Fruit fly (Drosophila melanogaster) whole organism, embryonic: Measurements from ENCODE around the gene Hsp22.

Source experiments
- CG11504 ChIP-seq: fragments of 200-800 bp; sonication (Bioruptor generic); optimal IDR thresholded peaks from 3 replicates; lab custom pipeline; 2019; ENCODE audit warnings: missing biosample characterization, mild to moderate bottlenecking, missing genetic modification characterization, moderate library complexity
- CG12236 ChIP-seq: fragments of 200-800 bp; sonication (Bioruptor generic); optimal IDR thresholded peaks from 2 replicates; lab custom pipeline; 2016; ENCODE audit warnings: missing biosample characterization, missing genetic modification characterization
- CG13123 ChIP-seq: fragments of 200-800 bp; sonication (Bioruptor generic); optimal IDR thresholded peaks from 2 replicates; lab custom pipeline; 2016; ENCODE audit warnings: missing biosample characterization, missing genetic modification characterization
- CG13296 ChIP-seq: fragments of 200-800 bp; sonication (Bioruptor generic); optimal IDR thresholded peaks from 3 replicates; lab custom pipeline; 2018; ENCODE audit warnings: missing biosample characterization, mild to moderate bottlenecking, missing genetic modification characterization
- CG14667 ChIP-seq: fragments of 200-800 bp; sonication (Bioruptor generic); IDR thresholded peaks from 2 replicates; pipeline ENCODE4 v1.3.6; 2022; ENCODE audit warnings: missing biosample characterization, missing genetic modification characterization
- CG16779 ChIP-seq: fragments of 200-800 bp; sonication (Bioruptor generic); IDR thresholded peaks from 2 replicates; pipeline ENCODE4 v1.3.6; 2022; ENCODE audit warnings: missing biosample characterization, missing genetic modification characterization
- CG16815 ChIP-seq: fragments of 200-800 bp; sonication (Bioruptor generic); optimal IDR thresholded peaks from 3 replicates; lab custom pipeline; 2017; ENCODE audit warnings: missing biosample characterization, mild to moderate bottlenecking, missing genetic modification characterization
- CG17361 ChIP-seq: fragments of 200-800 bp; sonication (Bioruptor generic); IDR thresholded peaks from 3 replicates; pipeline ENCODE4 v1.3.6; 2022; ENCODE audit warnings: missing biosample characterization, missing genetic modification characterization
- CG17829 ChIP-seq: fragments of 200-800 bp; optimal IDR thresholded peaks from 2 replicates; lab custom pipeline; 2019; ENCODE audit warnings: missing biosample characterization, mild to moderate bottlenecking, missing genetic modification characterization, moderate library complexity
- CG18476 ChIP-seq: fragments of 200-800 bp; sonication (Bioruptor generic); optimal IDR thresholded peaks from 2 replicates; lab custom pipeline; 2016; ENCODE audit warnings: missing biosample characterization, mild to moderate bottlenecking, missing genetic modification characterization
- CG31224 ChIP-seq: fragments of 200-800 bp; sonication (Bioruptor generic); IDR thresholded peaks from 2 replicates; pipeline ENCODE4 v1.3.6; 2022; ENCODE audit warnings: missing biosample characterization, missing genetic modification characterization
- CG32767 ChIP-seq: fragments of 200-800 bp; sonication (Bioruptor generic); IDR thresholded peaks from 2 replicates; pipeline ENCODE4 v1.3.6; 2022; ENCODE audit warnings: missing biosample characterization, missing genetic modification characterization
- CG3847 ChIP-seq: fragments of 200-800 bp; sonication (Bioruptor generic); IDR thresholded peaks from 2 replicates; pipeline ENCODE4 v1.3.6; 2022; ENCODE audit warnings: missing biosample characterization, missing genetic modification characterization
- CG4360 ChIP-seq: fragments of 200-800 bp; sonication (Bioruptor generic); IDR thresholded peaks from 2 replicates; pipeline ENCODE4 v1.3.6; 2022; ENCODE audit warnings: missing biosample characterization, missing genetic modification characterization
- CG5245 ChIP-seq: fragments of 200-800 bp; sonication (Bioruptor generic); optimal IDR thresholded peaks from 3 replicates; lab custom pipeline; 2016; ENCODE audit warnings: missing biosample characterization, missing genetic modification characterization
- CG6689 ChIP-seq: fragments of 200-800 bp; sonication (Bioruptor generic); IDR thresholded peaks from 2 replicates; pipeline ENCODE4 v1.3.6; 2022; ENCODE audit warnings: missing biosample characterization, missing genetic modification characterization
- CG6813 ChIP-seq: fragments of 200-800 bp; sonication (Bioruptor generic); optimal IDR thresholded peaks from 2 replicates; lab custom pipeline; 2017; ENCODE audit warnings: missing biosample characterization, missing genetic modification characterization, mild to moderate bottlenecking, moderate library complexity, missing genetic modification reagents
- CG9609 ChIP-seq: fragments of 200-800 bp; sonication (Bioruptor generic); optimal IDR thresholded peaks from 3 replicates; lab custom pipeline; 2016; ENCODE audit warnings: missing biosample characterization, missing genetic modification characterization
- CG9797 ChIP-seq: fragments of 200-800 bp; sonication (Bioruptor generic); optimal IDR thresholded peaks from 3 replicates; lab custom pipeline; 2018; ENCODE audit warnings: missing biosample characterization, mild to moderate bottlenecking, missing genetic modification characterization
- Dip3 ChIP-seq: fragments of 200-800 bp; sonication (Bioruptor generic); optimal IDR thresholded peaks from 3 replicates; lab custom pipeline; 2016; ENCODE audit warnings: missing biosample characterization, missing genetic modification characterization
- Fer1 ChIP-seq: fragments of 200-800 bp; sonication (Bioruptor generic); optimal IDR thresholded peaks from 2 replicates; lab custom pipeline; 2017; ENCODE audit warnings: missing biosample characterization, mild to moderate bottlenecking, missing genetic modification characterization
- Gsc ChIP-seq: fragments of 200-800 bp; sonication (Bioruptor generic); IDR thresholded peaks from 2 replicates; pipeline ENCODE4 v1.3.6; 2022; ENCODE audit warnings: missing biosample characterization, missing genetic modification characterization
- H2.0 ChIP-seq: fragments of 200-800 bp; sonication (Bioruptor generic); IDR thresholded peaks from 2 replicates; pipeline ENCODE4 v1.3.6; 2022; ENCODE audit warnings: missing biosample characterization, missing genetic modification characterization
- HmgD ChIP-seq: fragments of 200-800 bp; sonication (Bioruptor generic); optimal IDR thresholded peaks from 3 replicates; lab custom pipeline; 2016; ENCODE audit warnings: missing biosample characterization, missing genetic modification characterization
- Hr78 ChIP-seq, 2 experiments: fragments of 200-800 bp in 1 of 2; fragments of >200 bp in 1 of 2; sonication (Bioruptor generic) in 1 of 2; optimal IDR thresholded peaks; 2 replicates each; lab custom pipeline; 2017 to 2019; ENCODE audit warnings: missing biosample characterization in 2 of 2, missing genetic modification characterization in 2 of 2, mild to moderate bottlenecking in 1 of 2, moderate library complexity in 1 of 2
- Hsf ChIP-seq: fragments of 200-800 bp; sonication (Bioruptor generic); optimal IDR thresholded peaks from 3 replicates; lab custom pipeline; 2016; ENCODE audit warnings: missing biosample characterization, missing genetic modification characterization
- Mad ChIP-seq: fragments of 200-800 bp; sonication (Bioruptor generic); optimal IDR thresholded peaks from 2 replicates; lab custom pipeline; 2016; ENCODE audit warnings: missing biosample characterization, missing genetic modification characterization
- Mrtf ChIP-seq: fragments of 200-800 bp; sonication (Bioruptor generic); IDR thresholded peaks from 3 replicates; pipeline ENCODE4 v1.3.6; 2022; ENCODE audit warnings: missing biosample characterization, missing genetic modification characterization
- Side ChIP-seq: fragments of 200-800 bp; sonication (Bioruptor generic); optimal IDR thresholded peaks from 2 replicates; lab custom pipeline; 2016; ENCODE audit warnings: missing biosample characterization, missing genetic modification characterization
- Taf1 ChIP-seq: fragments of 200-800 bp; sonication (Bioruptor generic); IDR thresholded peaks from 2 replicates; pipeline ENCODE4 v1.3.6; 2022; ENCODE audit warnings: missing biosample characterization, missing genetic modification characterization
- amos ChIP-seq: fragments of 200-800 bp; sonication (Bioruptor generic); IDR thresholded peaks from 2 replicates; pipeline ENCODE4 v1.3.6; 2022; ENCODE audit warnings: missing biosample characterization, missing genetic modification characterization; ENCODE audit not compliant: partially characterized antibody
- ap ChIP-seq: fragments of 200-800 bp; sonication (Bioruptor generic); IDR thresholded peaks from 2 replicates; pipeline ENCODE4 v1.3.6; 2022; ENCODE audit warnings: missing biosample characterization, missing genetic modification characterization
- bsh ChIP-seq, 2 experiments: fragments of 200-800 bp; sonication (Bioruptor generic); optimal IDR thresholded peaks; 2 replicates each; lab custom pipeline; 2017 to 2018; ENCODE audit warnings: mild to moderate bottlenecking in 2 of 2, missing biosample characterization in 2 of 2, missing genetic modification characterization in 2 of 2, moderate library complexity in 1 of 2
- cad ChIP-seq: fragments of >200 bp; optimal IDR thresholded peaks from 2 replicates; lab custom pipeline; 2017; ENCODE audit warnings: missing biosample characterization, missing genetic modification characterization
- caup ChIP-seq: fragments of 200-800 bp; sonication (Bioruptor generic); optimal IDR thresholded peaks from 3 replicates; lab custom pipeline; 2017; ENCODE audit warnings: missing biosample characterization, mild to moderate bottlenecking, missing genetic modification characterization, moderate library complexity; ENCODE audit not compliant: severe bottlenecking
- fu2 ChIP-seq: fragments of 200-800 bp; sonication (Bioruptor generic); optimal IDR thresholded peaks from 2 replicates; lab custom pipeline; 2016; ENCODE audit warnings: missing biosample characterization, missing genetic modification characterization
- h ChIP-seq: fragments of >200 bp; optimal IDR thresholded peaks from 2 replicates; lab custom pipeline; 2017
- hbn ChIP-seq: fragments of 200-800 bp; sonication (Bioruptor generic); IDR thresholded peaks from 2 replicates; pipeline ENCODE4 v1.3.6; 2022; ENCODE audit warnings: missing biosample characterization, missing genetic modification characterization; ENCODE audit not compliant: partially characterized antibody
- ind ChIP-seq: fragments of 200-800 bp; sonication (Bioruptor generic); optimal IDR thresholded peaks from 3 replicates; lab custom pipeline; 2016; ENCODE audit warnings: missing biosample characterization, missing genetic modification characterization
- mam ChIP-seq: fragments of 200-800 bp; sonication (Bioruptor generic); optimal IDR thresholded peaks from 3 replicates; lab custom pipeline; 2016; ENCODE audit warnings: missing biosample characterization, missing genetic modification characterization
- peb ChIP-seq: fragments of 200-800 bp; sonication (Bioruptor generic); IDR thresholded peaks from 2 replicates; pipeline ENCODE4 v1.3.6; 2022; ENCODE audit warnings: missing biosample characterization, missing genetic modification characterization
- pnt ChIP-seq: fragments of 200-800 bp; sonication (Bioruptor generic); optimal IDR thresholded peaks from 3 replicates; lab custom pipeline; 2016; ENCODE audit warnings: missing biosample characterization, missing genetic modification characterization
- ranshi ChIP-seq: fragments of 200-800 bp; sonication (Bioruptor generic); IDR thresholded peaks from 2 replicates; pipeline ENCODE4 v1.3.6; 2022; ENCODE audit warnings: missing biosample characterization, missing genetic modification characterization
- ro ChIP-seq: fragments of 200-800 bp; sonication (Bioruptor generic); IDR thresholded peaks from 2 replicates; pipeline ENCODE4 v1.3.6; 2022; ENCODE audit warnings: missing biosample characterization, missing genetic modification characterization
- salm ChIP-seq: fragments of 200-800 bp; sonication (Bioruptor generic); optimal IDR thresholded peaks from 2 replicates; lab custom pipeline; 2018; ENCODE audit warnings: missing biosample characterization, mild to moderate bottlenecking, missing genetic modification characterization
- schlank ChIP-seq: fragments of 200-800 bp; sonication (Bioruptor generic); optimal IDR thresholded peaks from 2 replicates; lab custom pipeline; 2018; ENCODE audit warnings: missing biosample characterization, mild to moderate bottlenecking, missing genetic modification characterization
- scrt ChIP-seq: fragments of 200-800 bp; sonication (Bioruptor generic); optimal IDR thresholded peaks from 2 replicates; lab custom pipeline; 2018; ENCODE audit warnings: missing biosample characterization, mild to moderate bottlenecking, missing genetic modification characterization, moderate library complexity
- tin ChIP-seq: fragments of 200-800 bp; sonication (Bioruptor generic); optimal IDR thresholded peaks from 3 replicates; lab custom pipeline; 2016; ENCODE audit warnings: missing biosample characterization, missing genetic modification characterization
- zen2 ChIP-seq: fragments of 200-800 bp; sonication (Bioruptor generic); IDR thresholded peaks from 3 replicates; pipeline ENCODE4 v1.3.6; 2022; ENCODE audit warnings: missing biosample characterization, missing genetic modification characterization; ENCODE audit not compliant: partially characterized antibody
- zf30C ChIP-seq: fragments of 200-800 bp; sonication (Bioruptor generic); optimal IDR thresholded peaks from 3 replicates; lab custom pipeline; 2018; ENCODE audit warnings: missing biosample characterization, mild to moderate bottlenecking, missing genetic modification characterization

The Hsp22 gene

DNA sequence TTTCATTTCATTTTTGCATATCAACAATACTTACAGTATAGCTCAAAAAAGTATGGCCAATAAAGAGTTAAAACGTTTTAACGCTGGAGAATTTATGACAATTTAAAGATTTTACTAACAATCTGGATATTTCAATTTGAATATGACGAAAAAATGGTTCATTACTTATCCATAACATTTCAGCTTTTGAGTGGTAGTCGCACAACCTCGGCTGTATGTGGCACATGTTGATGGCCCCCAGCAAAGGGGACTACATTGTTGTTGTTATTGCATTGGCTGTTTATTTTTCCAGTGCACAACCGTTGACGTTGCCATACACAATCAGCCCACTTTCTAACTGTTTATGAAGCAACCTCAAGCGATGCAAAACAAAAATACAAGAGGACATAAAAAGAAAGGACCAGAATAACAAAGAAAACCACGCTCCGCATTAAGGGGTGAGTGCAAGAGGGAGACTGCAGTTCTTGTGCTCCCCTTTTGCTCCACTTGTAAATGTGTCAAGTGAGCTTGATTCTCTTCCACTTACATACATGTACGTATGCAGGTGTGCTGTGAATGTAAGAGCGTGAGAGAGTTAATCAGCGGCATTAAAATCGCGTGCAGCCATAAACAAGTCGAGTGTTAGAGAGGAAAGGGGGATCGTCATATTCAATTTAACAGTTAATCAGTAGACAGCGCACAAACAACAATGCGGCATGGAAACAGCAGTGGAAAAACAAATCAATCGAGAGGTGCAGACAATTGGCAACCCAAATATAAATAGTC is 47.5 kb downstream of the Hsp22 start (continued):
- TF ChIP-seq ranshi (GFP tag; lab: Robert Waterston, UW) (no peak), CG17361 (GFP tag; lab: Robert Waterston, UW) (0 out of 3 replicates have a peak, but pooled peaks have one; percentile 26), tin (GFP tag; lab: Kevin White, UChicago) (no peak), CG5245 (GFP tag; lab: Kevin White, UChicago) (no peak), CG18476 (GFP tag; lab: Kevin White, UChicago) (no peak), Fer1 (GFP tag; lab: Kevin White, UChicago) (peak; percentile 21), CG4360 (GFP tag; lab: Robert Waterston, UW) (0 out of 2 replicates have a peak, but pooled peaks have one; percentile 13), Hr78 (GFP tag; optimal IDR thresholded peaks at IDR 0.05; lab: Kevin White, UChicago) (peak in 1 of 2 experiments; percentile 32), salm (tag; lab: Kevin White, UChicago) (peak; percentile 23), CG3847 (peak; percentile 12; the same call in 1 of the 2 replicates), CG14667 (peak; percentile 18; the same call in 1 of the 2 replicates), peb (GFP tag; lab: Robert Waterston, UW) (peak; percentile 17; the same call in 1 of the 2 replicates), CG11504 (tag; lab: Kevin White, UChicago) (peak; percentile 76), Mad (GFP tag; lab: Kevin White, UChicago) (no peak), mam (GFP tag; lab: Kevin White, UChicago) (no peak), Mrtf (GFP tag; lab: Robert Waterston, UW) (peak; percentile 57; the same call in 1 of the 3 replicates), CG6689 (peak; percentile 65; the same call in 1 of the 2 replicates), CG31224 (no peak), CG16779 (GFP tag; lab: Robert Waterston, UW) (no peak), caup (GFP tag; lab: Kevin White, UChicago) (peak; percentile 17), Gsc (GFP tag; lab: Robert Waterston, UW) (0 out of 2 replicates have a peak, but pooled peaks have one; percentile 32), ap (GFP tag; lab: Robert Waterston, UW) (peak; percentile 62), bsh (GFP tag; optimal IDR thresholded peaks at IDR 0.05; lab: Kevin White, UChicago) (peak; percentile 50 to 86), Taf1 (GFP tag; lab: Robert Waterston, UW) (no peak), h (lab: Kevin White, UChicago) (no peak), HmgD (GFP tag; lab: Kevin White, UChicago) (no peak), fu2 (GFP tag; lab: Kevin White, UChicago) (no peak), CG16815 (GFP tag; lab: Kevin White, UChicago) (no peak), amos (no peak), H2.0 (GFP tag; lab: Robert Waterston, UW) (0 out of 2 replicates have a peak, but pooled peaks have one; percentile 24), schlank (no peak), zf30C (GFP tag; lab: Kevin White, UChicago) (no peak), CG9609 (GFP tag; lab: Kevin White, UChicago) (no peak), hbn (GFP tag; lab: Robert Waterston, UW) (no peak), CG13296 (GFP tag; lab: Kevin White, UChicago) (peak; percentile 26), CG12236 (GFP tag; lab: Kevin White, UChicago) (peak; percentile 12), Side (GFP tag; lab: Kevin White, UChicago) (no peak), CG17829 (peak; percentile 2), CG13123 (GFP tag; lab: Kevin White, UChicago) (no peak), ro (GFP tag; lab: Robert Waterston, UW) (no peak), ind (GFP tag; lab: Kevin White, UChicago) (peak; percentile 31), Hsf (GFP tag; lab: Kevin White, UChicago) (peak; percentile 25), Dip3 (GFP tag; lab: Kevin White, UChicago) (no peak), CG9797 (GFP tag; lab: Kevin White, UChicago) (no peak), cad (GFP tag; lab: Kevin White, UChicago) (no peak), CG32767 (GFP tag; lab: Robert Waterston, UW) (no peak), CG6813 (GFP tag; lab: Kevin White, UChicago) (no peak), scrt (GFP tag; lab: Kevin White, UChicago) (peak; percentile 4), pnt (GFP tag; lab: Kevin White, UChicago) (no peak), zen2 (no peak)
